Worm (Caenorhabditis elegans) whole organism, L3 larva: ENCODE measurements around the gene nspc-4.

Experiments
- ZK546.5 ChIP-seq: sonication (generic microtip); optimal IDR thresholded peaks from 2 replicates; lab custom pipeline; 2017; ENCODE audit warnings: missing biosample characterization, missing genetic modification characterization
- ama-1 ChIP-seq: fragments of 150-350 bp; optimal IDR thresholded peaks from 2 replicates; lab custom pipeline; 2018
- daf-12 ChIP-seq: fragments of 150-350 bp; optimal IDR thresholded peaks from 2 replicates; lab custom pipeline; 2014; ENCODE audit warnings: missing biosample characterization, missing genetic modification reagents, missing genetic modification characterization
- lin-39 ChIP-seq: fragments of 150-350 bp; optimal IDR thresholded peaks from 2 replicates; lab custom pipeline; 2018; ENCODE audit warnings: missing biosample characterization, missing genetic modification reagents, missing genetic modification characterization
- lsy-12 ChIP-seq: sonication (generic microtip); optimal IDR thresholded peaks from 2 replicates; lab custom pipeline; 2016; ENCODE audit warnings: mild to moderate bottlenecking, missing genetic modification characterization, missing compliant biosample characterization
- nhr-237 ChIP-seq: fragments of 150-350 bp; optimal IDR thresholded peaks from 2 replicates; lab custom pipeline; 2014; ENCODE audit warnings: missing biosample characterization, missing genetic modification characterization
- nhr-67 ChIP-seq: fragments of 150-350 bp; optimal IDR thresholded peaks from 2 replicates; lab custom pipeline; 2014; ENCODE audit warnings: missing biosample characterization, missing genetic modification characterization
- snpc-4 ChIP-seq: fragments of 150-350 bp; optimal IDR thresholded peaks from 2 replicates; lab custom pipeline; 2014; ENCODE audit warnings: missing biosample characterization, missing genetic modification characterization

ce11 chrX:8500922-8501321 is 37.2 kb downstream of the nspc-4 start, which contains the start of gene grd-4:
- TF ChIP-seq ama-1 (lab: Kevin White, UChicago) (no peak), snpc-4 (tag; lab: Kevin White, UChicago) (no peak), lin-39 (tag; lab: Kevin White, UChicago) (no peak), ZK546.5 (tag; lab: Kevin White, UChicago) (no peak), lsy-12 (tag; lab: Kevin White, UChicago) (no peak), daf-12 (tag; lab: Kevin White, UChicago) (no peak), nhr-67 (tag; lab: Kevin White, UChicago) (no peak), nhr-237 (tag; lab: Kevin White, UChicago) (no peak)
